Fruit fly (Drosophila melanogaster): Measurements from ENCODE around the gene CG13073.

DNA sequence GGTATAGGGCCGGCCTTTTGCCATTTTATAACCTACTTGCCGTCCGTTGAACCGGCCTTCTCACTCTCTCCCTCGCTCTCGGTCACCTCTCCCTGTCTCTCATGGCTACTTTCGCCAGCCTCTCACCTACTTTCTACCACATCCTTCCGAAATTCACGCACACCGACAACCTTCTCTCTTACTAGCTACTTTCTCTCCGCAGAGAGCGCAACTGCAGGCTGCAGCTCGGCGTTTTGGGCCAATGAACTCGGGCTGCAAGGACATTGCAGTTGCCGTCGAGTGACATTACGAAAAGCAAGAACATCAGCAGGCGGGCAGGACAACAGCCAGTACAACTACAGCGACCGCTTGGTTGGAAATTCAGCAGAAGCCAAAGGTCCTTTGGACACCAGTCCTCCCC, 24.2 kb upstream of the CG13073 start:
- no peak for TF ChIP-seq GATAd (GFP tag; optimal IDR thresholded peaks at IDR 0.05)
- TF ChIP-seq dl (GFP tag; optimal IDR thresholded peaks at IDR 0.05; ENCODE audit: insufficient read depth in 1 of 2, partially characterized antibody in 2 of 2) = no peak
- TF ChIP-seq OdsH (GFP tag; optimal IDR thresholded peaks at IDR 0.05) = no peak
- TF ChIP-seq Abd-B (GFP tag; optimal IDR thresholded peaks at IDR 0.05) = no peak

Data from whole organism, wandering third instar larva.